Fruit fly (Drosophila melanogaster) whole organism, embryonic: ENCODE measurements around the gene Ir94d.

Source experiments
- Aef1 ChIP-seq: fragments of 200-800 bp; sonication (Bioruptor generic); IDR thresholded peaks from 3 replicates; pipeline ENCODE4 v1.3.6; 2022; ENCODE audit warnings: missing biosample characterization, missing genetic modification characterization
- Awh ChIP-seq: fragments of 200-800 bp; sonication (Bioruptor generic); IDR thresholded peaks from 2 replicates; pipeline ENCODE4, ENCODE4 v1.3.6; 2022; ENCODE audit warnings: missing biosample characterization, missing genetic modification characterization
- Bgb ChIP-seq: fragments of 200-800 bp; sonication (Bioruptor generic); IDR thresholded peaks from 2 replicates; pipeline ENCODE4 v1.3.6; 2022; ENCODE audit warnings: missing biosample characterization, missing genetic modification characterization; ENCODE audit not compliant: partially characterized antibody
- CG13775 ChIP-seq: fragments of 200-800 bp; sonication (Bioruptor generic); optimal IDR thresholded peaks from 3 replicates; lab custom pipeline; 2017; ENCODE audit warnings: missing biosample characterization, mild to moderate bottlenecking, missing genetic modification characterization
- CG13894 ChIP-seq: fragments of 200-800 bp; sonication (Bioruptor generic); optimal IDR thresholded peaks from 3 replicates; lab custom pipeline; 2018; ENCODE audit warnings: missing biosample characterization, mild to moderate bottlenecking, missing genetic modification characterization, moderate library complexity
- CG14050 ChIP-seq: fragments of 200-800 bp; sonication (Bioruptor generic); IDR thresholded peaks from 3 replicates; pipeline ENCODE4 v1.3.6; 2022; ENCODE audit warnings: missing biosample characterization, missing genetic modification characterization
- CG15011 ChIP-seq: fragments of 200-800 bp; sonication (Bioruptor generic); optimal IDR thresholded peaks from 3 replicates; lab custom pipeline; 2018; ENCODE audit warnings: missing biosample characterization, mild to moderate bottlenecking, missing genetic modification characterization
- CG15601 ChIP-seq: fragments of 200-800 bp; sonication (Bioruptor generic); optimal IDR thresholded peaks from 3 replicates; lab custom pipeline; 2019; ENCODE audit warnings: missing biosample characterization, mild to moderate bottlenecking, missing genetic modification characterization, moderate library complexity
- CG17359 ChIP-seq: fragments of 200-800 bp; sonication (Bioruptor generic); optimal IDR thresholded peaks from 3 replicates; lab custom pipeline; 2018; ENCODE audit warnings: missing biosample characterization, mild to moderate bottlenecking, missing genetic modification characterization, moderate library complexity
- CG17385 ChIP-seq: fragments of 200-800 bp; sonication (Bioruptor generic); optimal IDR thresholded peaks from 3 replicates; lab custom pipeline; 2018; ENCODE audit warnings: missing biosample characterization, mild to moderate bottlenecking, missing genetic modification characterization
- CG18262 ChIP-seq: fragments of 200-800 bp; optimal IDR thresholded peaks from 3 replicates; lab custom pipeline; 2019; ENCODE audit warnings: missing biosample characterization, mild to moderate bottlenecking, missing genetic modification characterization, moderate library complexity
- CG18619 ChIP-seq: fragments of 200-800 bp; sonication (Bioruptor generic); optimal IDR thresholded peaks from 3 replicates; lab custom pipeline; 2017; ENCODE audit warnings: missing biosample characterization, mild to moderate bottlenecking, missing genetic modification characterization
- CG2199 ChIP-seq: fragments of 200-800 bp; sonication (Bioruptor generic); IDR thresholded peaks from 3 replicates; pipeline ENCODE4 v1.3.6; 2022; ENCODE audit warnings: missing biosample characterization, missing genetic modification characterization
- CG2889 ChIP-seq: fragments of 200-800 bp; sonication (Bioruptor generic); IDR thresholded peaks from 3 replicates; pipeline ENCODE4 v1.3.6; 2022; ENCODE audit warnings: missing biosample characterization, missing genetic modification characterization
- CG32772 ChIP-seq: fragments of 200-800 bp; sonication (Bioruptor generic); IDR thresholded peaks from 2 replicates; pipeline ENCODE4 v1.3.6; 2022; ENCODE audit warnings: missing biosample characterization, missing genetic modification characterization
- CG3995 ChIP-seq: fragments of 200-800 bp; sonication (Bioruptor generic); optimal IDR thresholded peaks from 3 replicates; lab custom pipeline; 2016; ENCODE audit warnings: missing biosample characterization, missing genetic modification characterization
- CG42726 ChIP-seq: fragments of 200-800 bp; sonication (Bioruptor generic); IDR thresholded peaks from 2 replicates; pipeline ENCODE4 v1.3.6; 2022; ENCODE audit warnings: missing biosample characterization, missing genetic modification characterization; ENCODE audit not compliant: partially characterized antibody
- CG4360 ChIP-seq: fragments of 200-800 bp; sonication (Bioruptor generic); IDR thresholded peaks from 2 replicates; pipeline ENCODE4 v1.3.6; 2022; ENCODE audit warnings: missing biosample characterization, missing genetic modification characterization
- CG6683 ChIP-seq: fragments of 200-800 bp; sonication (Bioruptor generic); optimal IDR thresholded peaks from 2 replicates; lab custom pipeline; 2017; ENCODE audit warnings: missing biosample characterization, mild to moderate bottlenecking, missing genetic modification characterization, missing genetic modification reagents
- CG6813 ChIP-seq: fragments of 200-800 bp; sonication (Bioruptor generic); optimal IDR thresholded peaks from 2 replicates; lab custom pipeline; 2017; ENCODE audit warnings: missing biosample characterization, missing genetic modification characterization, mild to moderate bottlenecking, moderate library complexity, missing genetic modification reagents
- CG6854 ChIP-seq: fragments of 200-800 bp; sonication (Bioruptor generic); optimal IDR thresholded peaks from 3 replicates; lab custom pipeline; 2017; ENCODE audit warnings: missing biosample characterization, mild to moderate bottlenecking, missing genetic modification characterization
- CG8388 ChIP-seq: fragments of 200-800 bp; sonication (Bioruptor generic); optimal IDR thresholded peaks from 2 replicates; lab custom pipeline; 2019; ENCODE audit warnings: missing biosample characterization, mild to moderate bottlenecking, missing genetic modification characterization, moderate library complexity
- CG9609 ChIP-seq: fragments of 200-800 bp; sonication (Bioruptor generic); optimal IDR thresholded peaks from 3 replicates; lab custom pipeline; 2016; ENCODE audit warnings: missing biosample characterization, missing genetic modification characterization
- Dbx ChIP-seq: fragments of 200-800 bp; sonication (Bioruptor generic); IDR thresholded peaks from 3 replicates; pipeline ENCODE4 v1.3.6; 2022; ENCODE audit warnings: missing biosample characterization, missing genetic modification characterization
- Dip2 ChIP-seq: fragments of 200-800 bp; sonication (Bioruptor generic); IDR thresholded peaks from 2 replicates; pipeline ENCODE4 v1.3.6; 2022; ENCODE audit warnings: missing biosample characterization, missing genetic modification characterization
- Doc2 ChIP-seq: fragments of 200-800 bp; sonication (Bioruptor generic); IDR thresholded peaks from 2 replicates; pipeline ENCODE4 v1.3.6; 2022; ENCODE audit warnings: missing biosample characterization, missing genetic modification characterization
- Drgx ChIP-seq: fragments of 200-800 bp; sonication (Bioruptor generic); IDR thresholded peaks from 2 replicates; pipeline ENCODE4 v1.3.6; 2022; ENCODE audit warnings: missing biosample characterization, missing genetic modification characterization
- Ets65A ChIP-seq: fragments of 200-800 bp; sonication (Bioruptor generic); peaks from one replicate; lab custom pipeline; 2016; ENCODE audit warnings: missing biosample characterization, missing genetic modification characterization
- H2.0 ChIP-seq: fragments of 200-800 bp; sonication (Bioruptor generic); IDR thresholded peaks from 2 replicates; pipeline ENCODE4 v1.3.6; 2022; ENCODE audit warnings: missing biosample characterization, missing genetic modification characterization
- Hand ChIP-seq: fragments of 200-800 bp; sonication (Bioruptor generic); optimal IDR thresholded peaks from 2 replicates; lab custom pipeline; 2017; ENCODE audit warnings: mild to moderate bottlenecking, missing biosample characterization, missing genetic modification reagents, missing genetic modification characterization
- Hr51 ChIP-seq, 2 experiments: fragments of 200-800 bp; sonication (Bioruptor generic); optimal IDR thresholded peaks; 2 replicates in 1 of 2; 3 replicates in 1 of 2; lab custom pipeline; 2016 to 2018; ENCODE audit warnings: missing biosample characterization in 2 of 2, missing genetic modification characterization in 2 of 2, mild to moderate bottlenecking in 1 of 2, moderate library complexity in 1 of 2
- Jarid2 ChIP-seq: fragments of 200-800 bp; sonication (Bioruptor generic); optimal IDR thresholded peaks from 3 replicates; lab custom pipeline; 2017; ENCODE audit warnings: mild to moderate bottlenecking, missing biosample characterization, missing genetic modification reagents, missing genetic modification characterization
- Mes4 ChIP-seq: fragments of 200-800 bp; sonication (Bioruptor generic); optimal IDR thresholded peaks from 2 replicates; lab custom pipeline; 2016; ENCODE audit warnings: missing biosample characterization, missing genetic modification characterization
- NC2β ChIP-seq: fragments of 200-800 bp; sonication (Bioruptor generic); optimal IDR thresholded peaks from 2 replicates; lab custom pipeline; 2016; ENCODE audit warnings: missing biosample characterization, missing genetic modification characterization
- Rx ChIP-seq: fragments of 200-800 bp; sonication (Bioruptor generic); IDR thresholded peaks from 2 replicates; pipeline ENCODE4 v1.3.6; 2022; ENCODE audit warnings: missing biosample characterization, missing genetic modification characterization
- Usf ChIP-seq: fragments of 200-800 bp; sonication (Bioruptor generic); optimal IDR thresholded peaks from 2 replicates; lab custom pipeline; 2017; ENCODE audit warnings: missing genotype, missing biosample characterization, missing genetic modification characterization
- Vsx1 ChIP-seq: fragments of 200-800 bp; sonication (Bioruptor generic); optimal IDR thresholded peaks from 2 replicates; lab custom pipeline; 2017; ENCODE audit warnings: missing biosample characterization, mild to moderate bottlenecking, missing genetic modification characterization, missing genetic modification reagents
- ara ChIP-seq: fragments of 200-800 bp; sonication (Bioruptor generic); IDR thresholded peaks from 2 replicates; pipeline ENCODE4 v1.3.6; 2022; ENCODE audit warnings: missing biosample characterization, missing genetic modification characterization
- bbx ChIP-seq: fragments of 200-800 bp; sonication (Bioruptor generic); IDR thresholded peaks from 2 replicates; pipeline ENCODE4 v1.3.6; 2022; ENCODE audit warnings: missing biosample characterization, missing genetic modification characterization; ENCODE audit not compliant: partially characterized antibody
- cwo ChIP-seq: fragments of 200-800 bp; sonication (Bioruptor generic); optimal IDR thresholded peaks from 3 replicates; lab custom pipeline; 2017; ENCODE audit warnings: missing biosample characterization, missing genetic modification characterization, mild to moderate bottlenecking, moderate library complexity, missing genetic modification reagents
- dan ChIP-seq: fragments of 200-800 bp; sonication (Bioruptor generic); IDR thresholded peaks from 2 replicates; pipeline ENCODE4 v1.3.6; 2022; ENCODE audit warnings: missing biosample characterization, missing genetic modification characterization
- eve ChIP-seq, 2 experiments: fragments of >200 bp; optimal IDR thresholded peaks; 2 replicates each; lab custom pipeline; 2017; ENCODE audit warnings: missing biosample characterization in 2 of 2, missing genetic modification characterization in 2 of 2
- gt ChIP-seq: fragments of 200-800 bp; sonication (Bioruptor generic); IDR thresholded peaks from 2 replicates; pipeline ENCODE4 v1.3.6; 2022; ENCODE audit warnings: missing biosample characterization, missing genetic modification characterization
- kah ChIP-seq: fragments of 200-800 bp; sonication (Bioruptor generic); optimal IDR thresholded peaks from 2 replicates; lab custom pipeline; 2018; ENCODE audit warnings: missing biosample characterization, mild to moderate bottlenecking, missing genetic modification characterization
- nerfin-1 ChIP-seq: fragments of 200-800 bp; sonication (Bioruptor generic); optimal IDR thresholded peaks from 3 replicates; lab custom pipeline; 2019; ENCODE audit warnings: missing biosample characterization, mild to moderate bottlenecking, missing genetic modification characterization, moderate library complexity
- org-1 ChIP-seq: fragments of 200-800 bp; sonication (Bioruptor generic); optimal IDR thresholded peaks from 2 replicates; lab custom pipeline; 2017; ENCODE audit warnings: missing biosample characterization, missing genetic modification characterization
- ranshi ChIP-seq: fragments of 200-800 bp; sonication (Bioruptor generic); IDR thresholded peaks from 2 replicates; pipeline ENCODE4 v1.3.6; 2022; ENCODE audit warnings: missing biosample characterization, missing genetic modification characterization
- rib ChIP-seq: fragments of 200-800 bp; sonication (Bioruptor generic); IDR thresholded peaks from 2 replicates; pipeline ENCODE4 v1.3.6; 2022; ENCODE audit warnings: missing biosample characterization, missing genetic modification characterization
- sens ChIP-seq: fragments of 200-800 bp; sonication (Bioruptor generic); peaks from one replicate; lab custom pipeline; 2016; ENCODE audit warnings: missing biosample characterization, missing genetic modification characterization
- shn ChIP-seq: fragments of 200-800 bp; sonication (Bioruptor generic); optimal IDR thresholded peaks from 3 replicates; lab custom pipeline; 2016; ENCODE audit warnings: missing biosample characterization, missing genetic modification characterization
- stc ChIP-seq: fragments of 200-800 bp; sonication (Bioruptor generic); IDR thresholded peaks from 2 replicates; pipeline ENCODE4 v1.3.6; 2022; ENCODE audit warnings: missing biosample characterization, missing genetic modification characterization

Gene Ir94d

dm6 chr3R:23384591-23385260 lies 17.9 kb upstream of the Ir94d start, which contains the start of gene CG4393 (continued):
- TF ChIP-seq Ets65A (GFP tag; lab: Kevin White, UChicago) (no peak), CG2199 (GFP tag; lab: Robert Waterston, UW) (peak; percentile 86; the same call in 1 of the 3 replicates), Drgx (peak; percentile 59), stc (GFP tag; lab: Robert Waterston, UW) (no peak), NC2β (GFP tag; lab: Kevin White, UChicago) (no peak), CG15011 (GFP tag; lab: Kevin White, UChicago) (no peak), CG13775 (GFP tag; lab: Kevin White, UChicago) (no peak), eve (GFP tag; optimal IDR thresholded peaks at IDR 0.05; lab: Kevin White, UChicago) (no peak), CG2889 (GFP tag; lab: Robert Waterston, UW) (no peak), CG6683 (GFP tag; lab: Kevin White, UChicago) (no peak), Mes4 (GFP tag; lab: Kevin White, UChicago) (no peak), CG18619 (GFP tag; lab: Kevin White, UChicago) (no peak), CG4360 (no peak), Dip2 (GFP tag; lab: Robert Waterston, UW) (no peak), nerfin-1 (tag; lab: Kevin White, UChicago) (no peak), CG32772 (no peak), Doc2 (GFP tag; lab: Robert Waterston, UW) (no peak), CG13894 (tag; lab: Kevin White, UChicago) (peak; percentile 90), CG6813 (GFP tag; lab: Kevin White, UChicago) (no peak), kah (GFP tag; lab: Kevin White, UChicago) (no peak), CG9609 (GFP tag; lab: Kevin White, UChicago) (no peak), CG8388 (peak; percentile 94), CG17359 (tag; lab: Kevin White, UChicago) (peak; percentile 15), Dbx (GFP tag; lab: Robert Waterston, UW) (0 out of 3 replicates have a peak, but pooled peaks have one; percentile 24), rib (GFP tag; lab: Robert Waterston, UW) (no peak), H2.0 (GFP tag; lab: Robert Waterston, UW) (no peak), cwo (GFP tag; lab: Kevin White, UChicago) (no peak), Awh (0 out of 2 replicates have a peak, but pooled peaks have one; percentile 17), Usf (GFP tag; lab: Kevin White, UChicago) (no peak), Aef1 (GFP tag; lab: Robert Waterston, UW) (no peak), CG42726 (GFP tag; lab: Robert Waterston, UW) (no peak), CG18262 (no peak), CG17385 (GFP tag; lab: Kevin White, UChicago) (no peak), shn (GFP tag; lab: Kevin White, UChicago) (no peak), Bgb (0 out of 2 replicates have a peak, but pooled peaks have one; percentile 16), CG14050 (GFP tag; lab: Robert Waterston, UW) (no peak), Jarid2 (GFP tag; lab: Kevin White, UChicago) (peak; percentile 43), Hand (GFP tag; lab: Kevin White, UChicago) (no peak), Rx (no peak), CG6854 (GFP tag; lab: Kevin White, UChicago) (no peak), bbx (GFP tag; lab: Robert Waterston, UW) (no peak), Hr51 (GFP tag; optimal IDR thresholded peaks at IDR 0.05; lab: Kevin White, UChicago) (no peak), CG3995 (no peak), CG15601 (no peak), dan (no peak), org-1 (GFP tag; lab: Kevin White, UChicago) (no peak), sens (peak; percentile 49), ara (no peak), ranshi (GFP tag; lab: Robert Waterston, UW) (no peak), gt (GFP tag; lab: Robert Waterston, UW) (no peak), Vsx1 (no peak)
